Fruit fly (Drosophila melanogaster) whole organism, embryonic: ENCODE measurements around the gene iav.

Source experiments
- CG11695 ChIP-seq: fragments of 200-800 bp; sonication (Bioruptor generic); IDR thresholded peaks from 3 replicates; pipeline ENCODE4 v1.3.6; 2022; ENCODE audit warnings: missing biosample characterization, missing genetic modification characterization
- CG13424 ChIP-seq: fragments of 200-800 bp; sonication (Bioruptor generic); optimal IDR thresholded peaks from 2 replicates; lab custom pipeline; 2019; ENCODE audit warnings: missing biosample characterization, mild to moderate bottlenecking, missing genetic modification characterization, moderate library complexity
- CG13775 ChIP-seq: fragments of 200-800 bp; sonication (Bioruptor generic); optimal IDR thresholded peaks from 3 replicates; lab custom pipeline; 2017; ENCODE audit warnings: missing biosample characterization, mild to moderate bottlenecking, missing genetic modification characterization
- CG14965 ChIP-seq: fragments of 200-800 bp; sonication (Bioruptor generic); optimal IDR thresholded peaks from 2 replicates; lab custom pipeline; 2016; ENCODE audit warnings: missing biosample characterization, missing genetic modification characterization, borderline replicate concordance
- CG15073 ChIP-seq: fragments of 200-800 bp; sonication (Bioruptor generic); optimal IDR thresholded peaks from 2 replicates; lab custom pipeline; 2016; ENCODE audit warnings: missing biosample characterization, missing genetic modification characterization
- CG15514 ChIP-seq: fragments of 200-800 bp; sonication (Bioruptor generic); optimal IDR thresholded peaks from 3 replicates; lab custom pipeline; 2017; ENCODE audit warnings: missing biosample characterization, missing genetic modification characterization, mild to moderate bottlenecking, moderate library complexity, missing genetic modification reagents
- CG15696 ChIP-seq: fragments of 200-800 bp; sonication (Bioruptor generic); optimal IDR thresholded peaks from 2 replicates; lab custom pipeline; 2019; ENCODE audit warnings: missing biosample characterization, mild to moderate bottlenecking, missing genetic modification characterization, moderate library complexity
- CG1602 ChIP-seq: fragments of 200-800 bp; sonication (Bioruptor generic); optimal IDR thresholded peaks from 3 replicates; lab custom pipeline; 2016; ENCODE audit warnings: missing biosample characterization, missing genetic modification characterization
- CG17802 ChIP-seq: fragments of 200-800 bp; sonication (Bioruptor generic); optimal IDR thresholded peaks from 2 replicates; lab custom pipeline; 2018; ENCODE audit warnings: missing biosample characterization, mild to moderate bottlenecking, missing genetic modification characterization, moderate library complexity
- CG2199 ChIP-seq: fragments of 200-800 bp; sonication (Bioruptor generic); IDR thresholded peaks from 3 replicates; pipeline ENCODE4 v1.3.6; 2022; ENCODE audit warnings: missing biosample characterization, missing genetic modification characterization
- CG3281 ChIP-seq: fragments of 200-800 bp; sonication (Bioruptor generic); optimal IDR thresholded peaks from 3 replicates; lab custom pipeline; 2017; ENCODE audit warnings: missing biosample characterization, mild to moderate bottlenecking, missing genetic modification characterization
- CG3847 ChIP-seq: fragments of 200-800 bp; sonication (Bioruptor generic); IDR thresholded peaks from 2 replicates; pipeline ENCODE4 v1.3.6; 2022; ENCODE audit warnings: missing biosample characterization, missing genetic modification characterization
- CG6791 ChIP-seq: fragments of 200-800 bp; sonication (Bioruptor generic); IDR thresholded peaks from 3 replicates; pipeline ENCODE4 v1.3.6; 2022; ENCODE audit warnings: missing biosample characterization, missing genetic modification characterization; ENCODE audit not compliant: partially characterized antibody
- CG7556 ChIP-seq: fragments of 200-800 bp; sonication (Bioruptor generic); optimal IDR thresholded peaks from 2 replicates; lab custom pipeline; 2017; ENCODE audit warnings: missing biosample characterization, mild to moderate bottlenecking, missing genetic modification characterization
- CG9609 ChIP-seq: fragments of 200-800 bp; sonication (Bioruptor generic); optimal IDR thresholded peaks from 3 replicates; lab custom pipeline; 2016; ENCODE audit warnings: missing biosample characterization, missing genetic modification characterization
- CG9876 ChIP-seq: fragments of 200-800 bp; sonication (Bioruptor generic); optimal IDR thresholded peaks from 2 replicates; lab custom pipeline; 2016; ENCODE audit warnings: missing biosample characterization, missing genetic modification characterization
- Deaf1 ChIP-seq: fragments of 200-800 bp; optimal IDR thresholded peaks from 3 replicates; lab custom pipeline; 2019; ENCODE audit warnings: missing biosample characterization, mild to moderate bottlenecking, missing genetic modification characterization, moderate library complexity
- Doc2 ChIP-seq: fragments of 200-800 bp; sonication (Bioruptor generic); IDR thresholded peaks from 2 replicates; pipeline ENCODE4 v1.3.6; 2022; ENCODE audit warnings: missing biosample characterization, missing genetic modification characterization
- Eip74EF ChIP-seq, 2 experiments: fragments of 200-800 bp in 1 of 2; fragments of >200 bp in 1 of 2; sonication (Bioruptor generic) in 1 of 2; optimal IDR thresholded peaks; 2 replicates each; lab custom pipeline; 2017 to 2019; ENCODE audit warnings: missing biosample characterization in 2 of 2, missing genetic modification characterization in 2 of 2, mild to moderate bottlenecking in 1 of 2, moderate library complexity in 1 of 2
- Hr39 ChIP-seq: fragments of >200 bp; optimal IDR thresholded peaks from 2 replicates; lab custom pipeline; 2017
- Hr51 ChIP-seq, 2 experiments: fragments of 200-800 bp; sonication (Bioruptor generic); optimal IDR thresholded peaks; 2 replicates in 1 of 2; 3 replicates in 1 of 2; lab custom pipeline; 2016 to 2018; ENCODE audit warnings: missing biosample characterization in 2 of 2, missing genetic modification characterization in 2 of 2, mild to moderate bottlenecking in 1 of 2, moderate library complexity in 1 of 2
- Kr ChIP-seq: fragments of 200-800 bp; sonication (Bioruptor generic); optimal IDR thresholded peaks from 2 replicates; lab custom pipeline; 2017; ENCODE audit warnings: missing biosample characterization, mild to moderate bottlenecking, missing genetic modification characterization
- Ptx1 ChIP-seq: fragments of 200-800 bp; sonication (Bioruptor generic); IDR thresholded peaks from 2 replicates; pipeline ENCODE4 v1.3.6; 2022; ENCODE audit warnings: missing biosample characterization, missing genetic modification characterization
- Sin3A ChIP-seq: fragments of >200 bp; optimal IDR thresholded peaks from 2 replicates; lab custom pipeline; 2018
- Sry-δ ChIP-seq: fragments of 200-800 bp; sonication (Bioruptor generic); optimal IDR thresholded peaks from 2 replicates; lab custom pipeline; 2016; ENCODE audit warnings: missing biosample characterization, missing genetic modification characterization
- Vsx1 ChIP-seq: fragments of 200-800 bp; sonication (Bioruptor generic); optimal IDR thresholded peaks from 2 replicates; lab custom pipeline; 2017; ENCODE audit warnings: missing biosample characterization, mild to moderate bottlenecking, missing genetic modification characterization, missing genetic modification reagents
- Xbp1 ChIP-seq: fragments of 200-800 bp; sonication (Bioruptor generic); optimal IDR thresholded peaks from 3 replicates; lab custom pipeline; 2016; ENCODE audit warnings: missing biosample characterization, mild to moderate bottlenecking, missing genetic modification characterization
- ac ChIP-seq: fragments of 200-800 bp; sonication (Bioruptor generic); optimal IDR thresholded peaks from 3 replicates; lab custom pipeline; 2017; ENCODE audit warnings: missing biosample characterization, mild to moderate bottlenecking, missing genetic modification characterization
- bigmax ChIP-seq: fragments of 200-800 bp; sonication (Bioruptor generic); optimal IDR thresholded peaks from 2 replicates; lab custom pipeline; 2018; ENCODE audit warnings: missing biosample characterization, mild to moderate bottlenecking, missing genetic modification characterization
- btn ChIP-seq: fragments of 200-800 bp; sonication (Bioruptor generic); optimal IDR thresholded peaks from 2 replicates; lab custom pipeline; 2016; ENCODE audit warnings: missing biosample characterization, missing genetic modification characterization
- fd102C ChIP-seq: fragments of 200-800 bp; sonication (Bioruptor generic); optimal IDR thresholded peaks from 2 replicates; lab custom pipeline; 2018; ENCODE audit warnings: missing biosample characterization, mild to moderate bottlenecking, missing genetic modification characterization, moderate library complexity
- gcm2 ChIP-seq: fragments of 200-800 bp; sonication (Bioruptor generic); optimal IDR thresholded peaks from 2 replicates; lab custom pipeline; 2016; ENCODE audit warnings: missing biosample characterization, missing genetic modification characterization
- grau ChIP-seq: fragments of 200-800 bp; optimal IDR thresholded peaks from 3 replicates; lab custom pipeline; 2019; ENCODE audit warnings: missing biosample characterization, mild to moderate bottlenecking, missing genetic modification characterization, moderate library complexity
- kah ChIP-seq: fragments of 200-800 bp; sonication (Bioruptor generic); optimal IDR thresholded peaks from 2 replicates; lab custom pipeline; 2018; ENCODE audit warnings: missing biosample characterization, mild to moderate bottlenecking, missing genetic modification characterization
- lmd ChIP-seq: fragments of 200-800 bp; sonication (Bioruptor generic); IDR thresholded peaks from 2 replicates; pipeline ENCODE4 v1.3.6; 2022; ENCODE audit warnings: missing biosample characterization, missing genetic modification characterization
- lola ChIP-seq, 3 experiments: fragments of >200 bp in 2 of 3; fragments of 200-800 bp in 1 of 3; sonication (Bioruptor generic) in 1 of 3; optimal IDR thresholded peaks; 2 replicates each; lab custom pipeline; 2017 to 2019; ENCODE audit warnings: missing biosample characterization in 3 of 3, missing genetic modification characterization in 3 of 3, mild to moderate bottlenecking in 1 of 3, moderate library complexity in 1 of 3
- nau ChIP-seq: fragments of 200-800 bp; sonication (Bioruptor generic); optimal IDR thresholded peaks from 3 replicates; lab custom pipeline; 2017; ENCODE audit warnings: missing biosample characterization, mild to moderate bottlenecking, missing genetic modification characterization, missing genetic modification reagents
- nmo ChIP-seq: fragments of 200-800 bp; sonication (Bioruptor generic); optimal IDR thresholded peaks from 2 replicates; lab custom pipeline; 2018; ENCODE audit warnings: missing biosample characterization, mild to moderate bottlenecking, missing genetic modification characterization, moderate library complexity
- peb ChIP-seq: fragments of 200-800 bp; sonication (Bioruptor generic); IDR thresholded peaks from 2 replicates; pipeline ENCODE4 v1.3.6; 2022; ENCODE audit warnings: missing biosample characterization, missing genetic modification characterization
- phol ChIP-seq: fragments of 200-800 bp; sonication (Bioruptor generic); optimal IDR thresholded peaks from 3 replicates; lab custom pipeline; 2018; ENCODE audit warnings: missing biosample characterization, mild to moderate bottlenecking, missing genetic modification characterization, moderate library complexity
- pita ChIP-seq: fragments of 200-800 bp; sonication (Bioruptor generic); optimal IDR thresholded peaks from 2 replicates; lab custom pipeline; 2017; ENCODE audit warnings: missing biosample characterization, mild to moderate bottlenecking, missing genetic modification characterization
- salm ChIP-seq: fragments of 200-800 bp; sonication (Bioruptor generic); optimal IDR thresholded peaks from 2 replicates; lab custom pipeline; 2018; ENCODE audit warnings: missing biosample characterization, mild to moderate bottlenecking, missing genetic modification characterization
- sc ChIP-seq, 3 experiments: fragments of >200 bp in 2 of 3; fragments of 200-800 bp in 1 of 3; sonication (Bioruptor generic) in 1 of 3; optimal IDR thresholded peaks; 2 replicates in 2 of 3; 3 replicates in 1 of 3; lab custom pipeline; 2017; ENCODE audit warnings: mild to moderate bottlenecking in 1 of 3, missing biosample characterization in 1 of 3, missing genetic modification characterization in 1 of 3, missing genetic modification reagents in 1 of 3
- so ChIP-seq: fragments of 200-800 bp; sonication (Bioruptor generic); IDR thresholded peaks from 3 replicates; pipeline ENCODE4 v1.3.6; 2022; ENCODE audit warnings: missing biosample characterization, missing genetic modification characterization
- ttk ChIP-seq: fragments of 200-800 bp; sonication (Bioruptor generic); IDR thresholded peaks from 2 replicates; pipeline ENCODE4 v2.1.2; 2022; ENCODE audit warnings: missing biosample characterization, missing genetic modification characterization
- tup ChIP-seq: fragments of 200-800 bp; sonication (Bioruptor generic); optimal IDR thresholded peaks from 2 replicates; lab custom pipeline; 2016; ENCODE audit warnings: missing biosample characterization, mild to moderate bottlenecking, missing genetic modification characterization, moderate library complexity
- unpg ChIP-seq: fragments of 200-800 bp; sonication (Bioruptor generic); optimal IDR thresholded peaks from 3 replicates; lab custom pipeline; 2018; ENCODE audit warnings: missing biosample characterization, mild to moderate bottlenecking, missing genetic modification characterization, moderate library complexity

Gene iav

DNA sequence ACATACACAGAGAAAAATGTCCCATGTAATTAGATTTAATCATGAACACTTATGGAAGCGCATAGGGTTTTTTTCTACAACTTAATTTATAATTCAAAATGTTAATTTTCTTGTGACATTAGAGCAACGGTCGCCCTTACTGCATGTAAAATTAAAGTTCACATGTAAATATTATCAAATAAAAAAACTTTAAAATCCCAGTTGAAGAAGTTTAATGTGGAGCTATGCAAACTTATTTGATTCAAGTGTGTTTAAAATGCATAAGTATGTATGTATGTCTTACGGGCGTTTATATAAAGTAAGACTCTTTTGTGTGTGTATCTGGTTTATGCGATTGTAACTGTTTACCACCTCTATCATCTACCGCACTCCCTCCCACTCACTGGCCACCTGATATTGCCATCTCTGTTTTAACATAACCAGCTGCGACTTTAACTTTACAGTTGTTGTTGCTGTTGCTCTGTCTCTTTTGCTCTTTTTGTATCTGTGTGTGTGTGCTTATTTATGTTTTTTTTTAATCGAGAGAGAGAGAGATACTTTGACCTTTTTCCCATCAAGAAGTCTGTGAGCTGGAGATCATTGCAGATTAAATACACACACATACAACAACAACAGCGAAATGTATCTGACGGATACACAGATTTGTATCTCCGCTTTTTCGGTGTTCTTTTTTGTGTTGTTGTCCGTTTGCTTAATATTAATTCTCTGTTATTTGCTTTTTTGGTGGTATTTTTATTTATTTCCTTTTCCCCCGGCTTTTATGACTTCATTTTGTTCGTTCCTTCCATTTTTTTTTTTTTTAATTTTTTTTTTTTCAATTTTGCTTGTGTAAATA lies 41.8 kb downstream of the iav start (continued):
- no peak for TF ChIP-seq pita (GFP tag; lab: Kevin White, UChicago)
- TF ChIP-seq bigmax (GFP tag; lab: Kevin White, UChicago) = no peak
- TF ChIP-seq so = peak; percentile 81
- peak; percentile 97 for TF ChIP-seq nmo (GFP tag; lab: Kevin White, UChicago)
- peak in 1 of 2 experiments; percentile 93 for TF ChIP-seq Eip74EF (GFP tag; optimal IDR thresholded peaks at IDR 0.05; lab: Kevin White, UChicago)
- TF ChIP-seq unpg (GFP tag; lab: Kevin White, UChicago) = peak; percentile 94
- peak; percentile 91 for TF ChIP-seq phol (tag; lab: Kevin White, UChicago)
- peak; percentile 90 for TF ChIP-seq lmd (GFP tag; lab: Robert Waterston, UW)
- TF ChIP-seq Hr51 (GFP tag; optimal IDR thresholded peaks at IDR 0.05; lab: Kevin White, UChicago) = peak; percentile 82 to 97
- no peak for TF ChIP-seq CG14965 (GFP tag; lab: Kevin White, UChicago)
- peak; percentile 73 for TF ChIP-seq nau
- no peak for TF ChIP-seq Doc2 (GFP tag; lab: Robert Waterston, UW)
- TF ChIP-seq CG1602 (GFP tag; lab: Kevin White, UChicago) = peak; percentile 89
- peak; percentile 15 for TF ChIP-seq CG15696 (tag; lab: Kevin White, UChicago)
- peak; percentile 94 for TF ChIP-seq CG7556
- TF ChIP-seq CG15073 = no peak
- peak; percentile 74 for TF ChIP-seq CG3281 (GFP tag; lab: Kevin White, UChicago)
- no peak for TF ChIP-seq sc (optimal IDR thresholded peaks at IDR 0.05; lab: Kevin White, UChicago)
- peak; percentile 64 for TF ChIP-seq sc (GFP tag; optimal IDR thresholded peaks at IDR 0.05; lab: Kevin White, UChicago)
- peak; percentile 69 for TF ChIP-seq CG3847
- TF ChIP-seq Sin3A (lab: Kevin White, UChicago) = no peak
- TF ChIP-seq CG13775 (GFP tag; lab: Kevin White, UChicago) = peak; percentile 71
- TF ChIP-seq Vsx1 (GFP tag; lab: Kevin White, UChicago) = peak; percentile 71
- TF ChIP-seq tup (GFP tag; lab: Kevin White, UChicago) = no peak
- peak; percentile 93 for TF ChIP-seq grau (tag; lab: Kevin White, UChicago)
- TF ChIP-seq peb (GFP tag; lab: Robert Waterston, UW) = peak; percentile 18; the same call in 1 of the 2 replicates
- TF ChIP-seq CG9876 (GFP tag; lab: Kevin White, UChicago) = peak; percentile 55
- peak; percentile 60 for TF ChIP-seq Sry-δ (GFP tag; lab: Kevin White, UChicago)
- TF ChIP-seq Ptx1 (GFP tag; lab: Robert Waterston, UW) = peak; percentile 79
- no peak for TF ChIP-seq Hr39 (lab: Kevin White, UChicago)
- peak; percentile 38 for TF ChIP-seq kah (GFP tag; lab: Kevin White, UChicago)
- TF ChIP-seq salm (tag; lab: Kevin White, UChicago) = peak; percentile 86
- peak; percentile 96 for TF ChIP-seq CG13424 (tag; lab: Kevin White, UChicago)
- 0 out of 2 replicates have a peak, but pooled peaks have one; percentile 17 for TF ChIP-seq ttk (GFP tag; lab: Robert Waterston, UW)
- peak; percentile 48 for TF ChIP-seq fd102C (GFP tag; lab: Kevin White, UChicago)
- TF ChIP-seq Xbp1 = peak; percentile 90
- TF ChIP-seq CG17802 (tag; lab: Kevin White, UChicago) = peak; percentile 38
- TF ChIP-seq CG11695 = peak; percentile 88
- TF ChIP-seq lola (GFP tag; optimal IDR thresholded peaks at IDR 0.05; lab: Kevin White, UChicago) = peak in 2 of 3 experiments; percentile 56 to 93
- TF ChIP-seq Kr (GFP tag; lab: Kevin White, UChicago) = no peak
- TF ChIP-seq btn (GFP tag; lab: Kevin White, UChicago) = peak; percentile 14
- peak; percentile 65 for TF ChIP-seq ac (GFP tag; lab: Kevin White, UChicago)
- TF ChIP-seq CG2199 (GFP tag; lab: Robert Waterston, UW) = peak; percentile 86; the same call in 1 of the 3 replicates
- TF ChIP-seq Deaf1 (tag; lab: Kevin White, UChicago) = peak; percentile 26
- TF ChIP-seq CG9609 (GFP tag; lab: Kevin White, UChicago) = peak; percentile 81
- TF ChIP-seq CG15514 (GFP tag; lab: Kevin White, UChicago) = peak; percentile 29
- peak; percentile 82 for TF ChIP-seq gcm2 (GFP tag; lab: Kevin White, UChicago)
- TF ChIP-seq CG6791 (GFP tag; lab: Robert Waterston, UW) = no peak
